Worm (Caenorhabditis elegans) whole organism, L4 larva: ENCODE data around the gene xbx-1.

ENCODE experiments used
- F10B5.3 ChIP-seq: sonication (generic microtip); optimal IDR thresholded peaks from 2 replicates; lab custom pipeline; 2016; ENCODE audit warnings: mild to moderate bottlenecking, missing genetic modification characterization, missing compliant biosample characterization
- T20F7.1 ChIP-seq: fragments of 200-800 bp; sonication (Bioruptor generic); optimal IDR thresholded peaks from 2 replicates; lab custom pipeline; 2018; ENCODE audit warnings: mild to moderate bottlenecking, missing genetic modification characterization, missing compliant biosample characterization
- Y5F2A.4 ChIP-seq: fragments of 200-800 bp; sonication (Bioruptor generic); optimal IDR thresholded peaks from 2 replicates; lab custom pipeline; 2018; ENCODE audit warnings: mild to moderate bottlenecking, missing genetic modification characterization, missing compliant biosample characterization
- aha-1 ChIP-seq: fragments of 150-350 bp; peaks from one replicate; lab custom pipeline; 2014; ENCODE audit warnings: missing biosample characterization, missing genetic modification characterization
- aly-2 ChIP-seq: sonication (generic microtip); optimal IDR thresholded peaks from 2 replicates; lab custom pipeline; 2018; ENCODE audit warnings: missing biosample characterization, missing genetic modification characterization
- arid-1 ChIP-seq: fragments of 200-800 bp; sonication (Bioruptor generic); conservative IDR thresholded peaks from 2 replicates; pipeline ENCODE4 v1.3.6; 2022; ENCODE audit warnings: missing genetic modification reagents, missing genetic modification characterization, missing compliant biosample characterization
- ceh-44 ChIP-seq: fragments of 200-800 bp; sonication (Bioruptor generic); IDR thresholded peaks from 2 replicates; pipeline ENCODE4 v1.3.6; 2022; ENCODE audit warnings: missing genetic modification reagents, missing genetic modification characterization, missing compliant biosample characterization
- ceh-62 ChIP-seq: sonication (generic microtip); optimal IDR thresholded peaks from 2 replicates; lab custom pipeline; 2017; ENCODE audit warnings: missing biosample characterization, missing genetic modification characterization
- dmd-9 ChIP-seq: fragments of 200-800 bp; sonication (Bioruptor generic); IDR thresholded peaks from 2 replicates; pipeline ENCODE4 v1.3.6; 2022; ENCODE audit warnings: missing genetic modification reagents, missing genetic modification characterization, missing compliant biosample characterization
- dpl-1 ChIP-seq: fragments of 150-350 bp; optimal IDR thresholded peaks from 2 replicates; lab custom pipeline; 2014; ENCODE audit warnings: missing biosample characterization, missing genetic modification reagents, missing genetic modification characterization
- egl-27 ChIP-seq: sonication (generic microtip); optimal IDR thresholded peaks from 3 replicates; lab custom pipeline; 2017; ENCODE audit warnings: missing biosample characterization, missing genetic modification reagents, missing genetic modification characterization
- fkh-10 ChIP-seq: fragments of 150-350 bp; optimal IDR thresholded peaks from 2 replicates; lab custom pipeline; 2014; ENCODE audit warnings: missing biosample characterization, missing genetic modification reagents, missing genetic modification characterization
- fos-1 ChIP-seq: fragments of 150-350 bp; optimal IDR thresholded peaks from 2 replicates; lab custom pipeline; 2014; ENCODE audit warnings: missing biosample characterization, missing genetic modification characterization
- hif-1 ChIP-seq, 2 experiments: sonication (generic microtip); optimal IDR thresholded peaks; 2 replicates each; lab custom pipeline; 2016 to 2017; ENCODE audit warnings: missing compliant biosample characterization in 2 of 2, missing genetic modification characterization in 2 of 2, missing genetic modification reagents in 2 of 2, missing genotype in 2 of 2, mild to moderate bottlenecking in 1 of 2
- hlh-11 ChIP-seq: fragments of 200-800 bp; sonication (Bioruptor generic); optimal IDR thresholded peaks from 2 replicates; lab custom pipeline; 2018; ENCODE audit warnings: mild to moderate bottlenecking, missing genetic modification characterization, missing compliant biosample characterization
- lin-39 ChIP-seq: fragments of 150-350 bp; optimal IDR thresholded peaks from 2 replicates; lab custom pipeline; 2014; ENCODE audit warnings: missing biosample characterization, missing genetic modification reagents, missing genetic modification characterization
- lir-3 ChIP-seq: sonication (generic microtip); optimal IDR thresholded peaks from 2 replicates; lab custom pipeline; 2016; ENCODE audit warnings: mild to moderate bottlenecking, missing genetic modification characterization, missing compliant biosample characterization
- mdl-1 ChIP-seq, 2 experiments: fragments of 150-350 bp in 1 of 2; sonication (generic microtip) in 1 of 2; optimal IDR thresholded peaks; 2 replicates each; lab custom pipeline; 2014 to 2017; ENCODE audit warnings: missing biosample characterization in 2 of 2, missing genetic modification characterization in 2 of 2
- mep-1 ChIP-seq: fragments of 150-350 bp; sonication (generic microtip); optimal IDR thresholded peaks from 3 replicates; lab custom pipeline; 2014; ENCODE audit warnings: missing biosample characterization, missing genetic modification characterization
- mes-2 ChIP-seq: sonication (generic microtip); optimal IDR thresholded peaks from 2 replicates; lab custom pipeline; 2016; ENCODE audit warnings: missing genotype, mild to moderate bottlenecking, missing genetic modification characterization, missing compliant biosample characterization; ENCODE audit not compliant: poor library complexity, severe bottlenecking
- mxl-3 ChIP-seq: fragments of 200-800 bp; sonication (Bioruptor generic); optimal IDR thresholded peaks from 2 replicates; lab custom pipeline; 2018; ENCODE audit warnings: mild to moderate bottlenecking, missing genetic modification characterization, missing compliant biosample characterization
- nhr-11 ChIP-seq: fragments of 150-350 bp; optimal IDR thresholded peaks from 2 replicates; lab custom pipeline; 2014; ENCODE audit warnings: missing biosample characterization, missing genetic modification characterization
- nhr-237 ChIP-seq: sonication (generic microtip); optimal IDR thresholded peaks from 2 replicates; lab custom pipeline; 2017; ENCODE audit warnings: missing biosample characterization, missing genetic modification characterization
- nhr-25 ChIP-seq: sonication (generic microtip); optimal IDR thresholded peaks from 2 replicates; lab custom pipeline; 2017; ENCODE audit warnings: missing genetic modification characterization, mild to moderate bottlenecking, missing compliant biosample characterization, antibody characterized with exemption, moderate library complexity, borderline replicate concordance; ENCODE audit not compliant: insufficient read depth
- nhr-6 ChIP-seq: fragments of 150-350 bp; optimal IDR thresholded peaks from 2 replicates; lab custom pipeline; 2014; ENCODE audit warnings: missing biosample characterization, missing genetic modification characterization
- set-16 ChIP-seq: fragments of 200-800 bp; sonication (Bioruptor generic); IDR thresholded peaks from 2 replicates; pipeline ENCODE4 v1.3.6; 2022; ENCODE audit warnings: missing genetic modification reagents, missing genetic modification characterization, missing compliant biosample characterization
- tag-97 ChIP-seq: fragments of 200-800 bp; sonication (Bioruptor generic); IDR thresholded peaks from 2 replicates; pipeline ENCODE4 v1.3.6; 2022; ENCODE audit warnings: missing genetic modification characterization, missing compliant biosample characterization
- unc-130 ChIP-seq: sonication (generic microtip); optimal IDR thresholded peaks from 2 replicates; lab custom pipeline; 2016; ENCODE audit warnings: missing genetic modification reagents, missing genetic modification characterization, missing compliant biosample characterization
- unc-62 ChIP-seq, 3 experiments: fragments of 150-350 bp in 1 of 3; sonication (generic microtip); optimal IDR thresholded peaks in 2 of 3; peaks in 1 of 3; 1 replicate in 1 of 3; 2 replicates in 2 of 3; lab custom pipeline; 2014 to 2017; ENCODE audit warnings: missing biosample characterization in 3 of 3, missing genetic modification characterization in 3 of 3, missing genetic modification reagents in 3 of 3, missing genotype in 1 of 3
- ztf-7 ChIP-seq: fragments of 150-350 bp; optimal IDR thresholded peaks from 2 replicates; lab custom pipeline; 2014; ENCODE audit warnings: missing biosample characterization, missing genetic modification characterization

xbx-1 gene

ce11 chrV:15012542-15013301, 32.7 kb downstream of the xbx-1 start (continued):
- TF ChIP-seq egl-27 (tag; lab: Kevin White, UChicago) = no peak
- TF ChIP-seq dpl-1 = no peak
- peak in 1 of 2 experiments; percentile 60 for TF ChIP-seq unc-62 (GFP tag; optimal IDR thresholded peaks at IDR 0.05 in 1 of 2; lab: Kevin White, UChicago)
- TF ChIP-seq unc-62 (tag; optimal IDR thresholded peaks at IDR 0.05; lab: Kevin White, UChicago) = no peak
- peak; percentile 17 for TF ChIP-seq T20F7.1 (GFP tag; lab: Kevin White, UChicago)
- TF ChIP-seq set-16 (GFP tag; lab: Robert Waterston, UW) = no peak

DNA sequence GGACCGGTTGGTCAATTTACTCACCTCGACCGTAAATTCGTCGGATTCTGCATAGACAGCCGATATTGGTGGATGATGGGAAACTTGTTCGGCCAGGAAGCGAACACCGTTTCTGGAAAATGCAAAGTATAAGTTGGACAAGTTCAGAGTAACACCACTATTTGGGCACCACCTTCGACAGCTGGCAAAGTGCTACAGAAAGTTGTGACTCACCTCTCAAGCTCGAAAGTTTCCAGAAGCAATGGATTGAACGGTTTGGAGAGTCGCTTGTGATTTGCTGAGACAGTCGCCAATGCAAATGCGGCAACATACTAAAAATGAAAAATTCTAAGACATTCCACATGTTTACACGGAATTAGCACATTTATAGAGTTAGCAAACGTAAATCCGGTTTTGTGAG, 33.3 kb downstream of the xbx-1 start:
- TF ChIP-seq aha-1 (peak; percentile 90), unc-130 (no peak)

- no peak for TF ChIP-seq aly-2 (tag; lab: Kevin White, UChicago)
- TF ChIP-seq nhr-237 (tag; lab: Kevin White, UChicago) = no peak
- no peak for TF ChIP-seq lin-39 (tag; lab: Kevin White, UChicago)
- TF ChIP-seq ceh-62 (tag; lab: Kevin White, UChicago) = no peak
- TF ChIP-seq ceh-44 (GFP tag; lab: Robert Waterston, UW) = no peak
- no peak for TF ChIP-seq fos-1 (tag; lab: Kevin White, UChicago)
- TF ChIP-seq ztf-7 (tag; lab: Kevin White, UChicago) = no peak
- no peak for TF ChIP-seq T20F7.1 (GFP tag; lab: Kevin White, UChicago)
- no peak for TF ChIP-seq mep-1 (tag; lab: Kevin White, UChicago)
- no peak for TF ChIP-seq Y5F2A.4 (GFP tag; lab: Kevin White, UChicago)
- no peak for TF ChIP-seq mes-2 (tag; lab: Kevin White, UChicago)
- TF ChIP-seq arid-1 (GFP tag; lab: Robert Waterston, UW) = no peak
- no peak for TF ChIP-seq tag-97 (GFP tag; lab: Robert Waterston, UW)
- no peak for TF ChIP-seq fkh-10 (GFP tag; lab: Kevin White, UChicago)
- TF ChIP-seq hlh-11 = no peak
- TF ChIP-seq dmd-9 (GFP tag; lab: Robert Waterston, UW) = no peak
- TF ChIP-seq nhr-25 (tag; lab: Kevin White, UChicago) = no peak
- no peak for TF ChIP-seq nhr-11 (tag; lab: Kevin White, UChicago)
- no peak for TF ChIP-seq lir-3 (tag; lab: Kevin White, UChicago)
Measured at ce11 chrV:15014164-15014563, 34.1 kb downstream of the xbx-1 start, which contains the start of gene obr-2. Gene obr-2, minus strand, starts transcription at chrV:15014264.

- TF ChIP-seq aha-1 = peak; percentile 83
- TF ChIP-seq egl-27 (tag; lab: Kevin White, UChicago) = no peak
- peak in 1 of 2 experiments; percentile 25 for TF ChIP-seq hif-1 (tag; optimal IDR thresholded peaks at IDR 0.05; lab: Kevin White, UChicago)
Measured at ce11 chrV:15015799-15016198, 35.8 kb downstream of the xbx-1 start.

- TF ChIP-seq mdl-1 (tag; optimal IDR thresholded peaks at IDR 0.05; lab: Kevin White, UChicago) (peak in 1 of 2 experiments; percentile 1), mxl-3 (GFP tag; lab: Kevin White, UChicago) (peak; percentile 1), F10B5.3 (tag; lab: Kevin White, UChicago) (no peak), nhr-6 (tag; lab: Kevin White, UChicago) (peak; percentile 33)
Measured at ce11 chrV:15016795-15017429, 36.9 kb downstream of the xbx-1 start.
